Fruit fly (Drosophila melanogaster) whole organism, wandering third instar larva: ENCODE measurements around the gene CG8916.

Experiments used
- Abd-B ChIP-seq: fragments of >200 bp; optimal IDR thresholded peaks from 2 replicates; lab custom pipeline; 2017; ENCODE audit warnings: missing biosample characterization, missing genetic modification characterization
- CG32264 ChIP-seq: fragments of 200-800 bp; sonication (Bioruptor generic); optimal IDR thresholded peaks from 2 replicates; lab custom pipeline; 2016; ENCODE audit warnings: missing biosample characterization, missing genetic modification characterization
- CG9705 ChIP-seq: fragments of 200-800 bp; sonication (Bioruptor generic); optimal IDR thresholded peaks from 2 replicates; lab custom pipeline; 2018; ENCODE audit warnings: missing biosample characterization, mild to moderate bottlenecking, missing genetic modification characterization
- Dif ChIP-seq: fragments of 200-275, 200-300 bp; sonication (Bioruptor generic); optimal IDR thresholded peaks from 2 replicates; lab custom pipeline; 2018; ENCODE audit warnings: missing biosample characterization, missing genetic modification characterization; ENCODE audit not compliant: partially characterized antibody
- GATAd ChIP-seq: sonication (Bioruptor generic); optimal IDR thresholded peaks from 2 replicates; lab custom pipeline; 2016; ENCODE audit warnings: missing biosample characterization, missing genetic modification characterization
- HLH106 ChIP-seq: fragments of 200-800 bp; optimal IDR thresholded peaks from 3 replicates; lab custom pipeline; 2019; ENCODE audit warnings: missing biosample characterization, mild to moderate bottlenecking, missing genetic modification characterization, moderate library complexity
- Hnf4 ChIP-seq: fragments of 200-800 bp; sonication (Bioruptor generic); optimal IDR thresholded peaks from 2 replicates; lab custom pipeline; 2016; ENCODE audit warnings: missing biosample characterization, mild to moderate bottlenecking, missing genetic modification characterization
- Hr78 ChIP-seq: fragments of >200 bp; optimal IDR thresholded peaks from 2 replicates; lab custom pipeline; 2017; ENCODE audit warnings: missing biosample characterization, missing genetic modification characterization
- Hr83 ChIP-seq: fragments of 200-300 bp; sonication (Bioruptor generic); optimal IDR thresholded peaks from 2 replicates; lab custom pipeline; 2016; ENCODE audit warnings: missing biosample characterization, mild to moderate bottlenecking, missing genetic modification characterization, moderate library complexity; ENCODE audit not compliant: poor library complexity, severe bottlenecking
- Jra ChIP-seq: sonication (Bioruptor generic); optimal IDR thresholded peaks from 2 replicates; lab custom pipeline; 2016; ENCODE audit warnings: missing biosample characterization, missing genetic modification characterization
- Mio ChIP-seq: sonication (Bioruptor generic); optimal IDR thresholded peaks from 2 replicates; lab custom pipeline; 2016; ENCODE audit warnings: missing biosample characterization, missing genetic modification characterization
- Myc ChIP-seq: fragments of >200 bp; optimal IDR thresholded peaks from 2 replicates; lab custom pipeline; 2017
- N ChIP-seq: fragments of >200 bp; optimal IDR thresholded peaks from 2 replicates; lab custom pipeline; 2018; ENCODE audit warnings: missing biosample characterization, missing external identifiers, missing genetic modification characterization
- OdsH ChIP-seq: fragments of 200-800 bp; sonication (Bioruptor generic); optimal IDR thresholded peaks from 2 replicates; lab custom pipeline; 2016; ENCODE audit warnings: missing biosample characterization, mild to moderate bottlenecking, missing genetic modification characterization
- Rel ChIP-seq, 2 experiments: fragments of 200-800 bp; sonication (Bioruptor generic) in 1 of 2; optimal IDR thresholded peaks; 2 replicates in 1 of 2; 3 replicates in 1 of 2; lab custom pipeline; 2016 to 2019; ENCODE audit warnings: mild to moderate bottlenecking in 2 of 2, missing biosample characterization in 2 of 2, missing genetic modification characterization in 2 of 2, moderate library complexity in 1 of 2
- Sp1 ChIP-seq: fragments of 200-800 bp; sonication (Bioruptor generic); optimal IDR thresholded peaks from 3 replicates; lab custom pipeline; 2019; ENCODE audit warnings: missing biosample characterization, mild to moderate bottlenecking, missing genetic modification characterization, moderate library complexity
- Vsx2 ChIP-seq: fragments of 200-300, 225-300 bp; sonication (Bioruptor generic); optimal IDR thresholded peaks from 2 replicates; lab custom pipeline; 2018; ENCODE audit warnings: missing biosample characterization, missing genetic modification characterization; ENCODE audit not compliant: partially characterized antibody
- br ChIP-seq: fragments of 200-800 bp; sonication (Bioruptor generic); optimal IDR thresholded peaks from 2 replicates; lab custom pipeline; 2016; ENCODE audit warnings: missing biosample characterization, missing genetic modification characterization
- dsf ChIP-seq: sonication (Bioruptor generic); optimal IDR thresholded peaks from 2 replicates; lab custom pipeline; 2016; ENCODE audit warnings: missing biosample characterization, missing genetic modification characterization, borderline replicate concordance
- ey ChIP-seq: fragments of 200-800 bp; sonication (Bioruptor generic); optimal IDR thresholded peaks from 2 replicates; lab custom pipeline; 2016; ENCODE audit warnings: missing biosample characterization, missing genetic modification characterization
- foxo ChIP-seq, 2 experiments: fragments of 200-800 bp; sonication (Bioruptor generic); optimal IDR thresholded peaks; 2 replicates in 1 of 2; 3 replicates in 1 of 2; lab custom pipeline; 2016 to 2017; ENCODE audit warnings: missing biosample characterization in 2 of 2, missing genetic modification characterization in 2 of 2
- fru ChIP-seq: fragments of 200-800 bp; sonication (Bioruptor generic); optimal IDR thresholded peaks from 3 replicates; lab custom pipeline; 2016; ENCODE audit warnings: missing biosample characterization, mild to moderate bottlenecking, missing genetic modification characterization
- h ChIP-seq: fragments of 200-800 bp; sonication (Bioruptor generic); optimal IDR thresholded peaks from 3 replicates; lab custom pipeline; 2016; ENCODE audit warnings: missing biosample characterization, mild to moderate bottlenecking, missing genetic modification characterization
- jim ChIP-seq: fragments of 175-275, 200-325 bp; sonication (Bioruptor generic); optimal IDR thresholded peaks from 2 replicates; lab custom pipeline; 2016; ENCODE audit warnings: missing biosample characterization, mild to moderate bottlenecking, missing genetic modification characterization
- lola ChIP-seq: fragments of >200 bp; optimal IDR thresholded peaks from 2 replicates; lab custom pipeline; 2017; ENCODE audit warnings: missing biosample characterization, missing genetic modification characterization
- pan ChIP-seq: fragments of >200 bp; optimal IDR thresholded peaks from 2 replicates; lab custom pipeline; 2017
- psq ChIP-seq: fragments of 200-800 bp; sonication (Bioruptor generic); optimal IDR thresholded peaks from 3 replicates; lab custom pipeline; 2017; ENCODE audit warnings: missing biosample characterization, mild to moderate bottlenecking, missing genetic modification characterization, moderate library complexity
- rgr ChIP-seq: fragments of 200-800 bp; sonication (Bioruptor generic); optimal IDR thresholded peaks from 3 replicates; lab custom pipeline; 2016; ENCODE audit warnings: missing biosample characterization, mild to moderate bottlenecking, missing genetic modification characterization
- sage ChIP-seq: fragments of 200-800 bp; sonication (Bioruptor generic); optimal IDR thresholded peaks from 2 replicates; lab custom pipeline; 2016; ENCODE audit warnings: missing biosample characterization, mild to moderate bottlenecking, missing genetic modification characterization
- sv ChIP-seq: fragments of 200-800 bp; sonication (Bioruptor generic); optimal IDR thresholded peaks from 3 replicates; lab custom pipeline; 2016; ENCODE audit warnings: missing biosample characterization, missing genetic modification characterization
- tai ChIP-seq: sonication (Bioruptor generic); optimal IDR thresholded peaks from 2 replicates; lab custom pipeline; 2016; ENCODE audit warnings: missing biosample characterization, missing genetic modification characterization
- usp ChIP-seq: fragments of >200 bp; optimal IDR thresholded peaks from 2 replicates; lab custom pipeline; 2017; ENCODE audit warnings: missing biosample characterization, missing genetic modification characterization

CG8916 gene

dm6 chrX:15921655-15922054 is at the start of gene CG8916:
CG8916 (plus strand) TSS chrX:15921955.
- TF ChIP-seq Dif (GFP tag; lab: Kevin White, UChicago) (no peak), Jra (no peak)

dm6 chrX:15874437-15874836 is 47.3 kb upstream of the CG8916 start:
- no peak for TF ChIP-seq fru

- TF ChIP-seq sv (GFP tag; lab: Kevin White, UChicago) (no peak), Mio (no peak)
These were observed 46.2 kb upstream of the CG8916 start for dm6 chrX:15875569-15875968.

dm6 chrX:15886411-15887246 is 35.1 kb upstream of the CG8916 start:
- TF ChIP-seq Sp1 (GFP tag; lab: Kevin White, UChicago) (peak; percentile 84), tai (no peak), CG32264 (peak; percentile 38), psq (GFP tag; lab: Kevin White, UChicago) (peak; percentile 100), Rel (GFP tag; optimal IDR thresholded peaks at IDR 0.05; lab: Kevin White, UChicago) (peak; percentile 35), Rel (tag; optimal IDR thresholded peaks at IDR 0.05; lab: Kevin White, UChicago) (peak; percentile 38), br (GFP tag; lab: Kevin White, UChicago) (peak; percentile 21), Hr78 (GFP tag; lab: Kevin White, UChicago) (no peak), sage (GFP tag; lab: Kevin White, UChicago) (peak; percentile 67), HLH106 (tag; lab: Kevin White, UChicago) (no peak)

dm6 chrX:15887247-15887616 is 34.5 kb upstream of the CG8916 start, which contains the start of gene tay:
tay (minus strand) TSS chrX:15887311.
- TF ChIP-seq Hr83 (GFP tag; lab: Kevin White, UChicago) (peak; percentile 4), OdsH (GFP tag; lab: Kevin White, UChicago) (no peak), Rel (GFP tag; optimal IDR thresholded peaks at IDR 0.05; lab: Kevin White, UChicago) (no peak), Rel (tag; optimal IDR thresholded peaks at IDR 0.05; lab: Kevin White, UChicago) (peak; percentile 44), Vsx2 (GFP tag; lab: Kevin White, UChicago) (no peak), psq (GFP tag; lab: Kevin White, UChicago) (no peak), Hr78 (GFP tag; lab: Kevin White, UChicago) (no peak), Abd-B (GFP tag; lab: Kevin White, UChicago) (no peak), h (no peak), Sp1 (GFP tag; lab: Kevin White, UChicago) (no peak), sage (GFP tag; lab: Kevin White, UChicago) (no peak), pan (lab: Kevin White, UChicago) (no peak), ey (GFP tag; lab: Kevin White, UChicago) (no peak), rgr (GFP tag; lab: Kevin White, UChicago) (peak; percentile 15), GATAd (GFP tag; lab: Kevin White, UChicago) (no peak), CG9705 (GFP tag; lab: Kevin White, UChicago) (no peak), foxo (GFP tag; optimal IDR thresholded peaks at IDR 0.05; lab: Kevin White, UChicago) (no peak), Myc (lab: Kevin White, UChicago) (peak; percentile 18), jim (no peak), tai (no peak), CG32264 (no peak)

- TF ChIP-seq Sp1 (GFP tag; lab: Kevin White, UChicago) (no peak), tai (no peak), GATAd (GFP tag; lab: Kevin White, UChicago) (no peak), usp (GFP tag; lab: Kevin White, UChicago) (no peak), h (no peak), Vsx2 (GFP tag; lab: Kevin White, UChicago) (no peak), sage (GFP tag; lab: Kevin White, UChicago) (no peak), Hr78 (GFP tag; lab: Kevin White, UChicago) (no peak), foxo (GFP tag; optimal IDR thresholded peaks at IDR 0.05; lab: Kevin White, UChicago) (no peak), N (GFP tag; lab: Kevin White, UChicago) (no peak), sv (GFP tag; lab: Kevin White, UChicago) (no peak), dsf (GFP tag; lab: Kevin White, UChicago) (no peak), rgr (GFP tag; lab: Kevin White, UChicago) (no peak), Hnf4 (no peak), HLH106 (tag; lab: Kevin White, UChicago) (no peak), lola (GFP tag; lab: Kevin White, UChicago) (no peak), br (GFP tag; lab: Kevin White, UChicago) (no peak)
These were observed 33.0 kb upstream of the CG8916 start for dm6 chrX:15888763-15889162.
